Fruit fly (Drosophila melanogaster) whole organism, embryonic: ENCODE measurements around the gene CG10208.
A peak's percentile ranks its signal among the peaks of the same experiment; 100 is the strongest.

Source experiments
- ATbp ChIP-seq: fragments of 200-800 bp; sonication (Bioruptor generic); optimal IDR thresholded peaks from 2 replicates; lab custom pipeline; 2017; ENCODE audit warnings: missing biosample characterization, mild to moderate bottlenecking, missing genetic modification characterization, missing genetic modification reagents
- Abd-B ChIP-seq: fragments of 200-800 bp; sonication (Bioruptor generic); optimal IDR thresholded peaks from 2 replicates; lab custom pipeline; 2018; ENCODE audit warnings: missing biosample characterization, mild to moderate bottlenecking, missing genetic modification characterization, moderate library complexity
- Bgb ChIP-seq: fragments of 200-800 bp; sonication (Bioruptor generic); IDR thresholded peaks from 2 replicates; pipeline ENCODE4 v1.3.6; 2022; ENCODE audit warnings: missing biosample characterization, missing genetic modification characterization; ENCODE audit not compliant: partially characterized antibody
- CG10979 ChIP-seq: fragments of 200-800 bp; sonication (Bioruptor generic); optimal IDR thresholded peaks from 2 replicates; lab custom pipeline; 2018; ENCODE audit warnings: missing biosample characterization, mild to moderate bottlenecking, missing genetic modification characterization, moderate library complexity
- CG11723 ChIP-seq: fragments of 200-800 bp; sonication (Bioruptor generic); optimal IDR thresholded peaks from 2 replicates; lab custom pipeline; 2017; ENCODE audit warnings: missing biosample characterization, mild to moderate bottlenecking, missing genetic modification characterization
- CG12071 ChIP-seq: fragments of 200-800 bp; sonication (Bioruptor generic); optimal IDR thresholded peaks from 3 replicates; lab custom pipeline; 2018; ENCODE audit warnings: missing biosample characterization, mild to moderate bottlenecking, missing genetic modification characterization
- CG12104 ChIP-seq: fragments of 200-800 bp; sonication (Bioruptor generic); optimal IDR thresholded peaks from 3 replicates; lab custom pipeline; 2016; ENCODE audit warnings: missing biosample characterization, missing genetic modification characterization
- CG12155 ChIP-seq: fragments of 200-800 bp; sonication (Bioruptor generic); optimal IDR thresholded peaks from 3 replicates; lab custom pipeline; 2016; ENCODE audit warnings: missing biosample characterization, missing genetic modification characterization
- CG16863 ChIP-seq: fragments of 200-800 bp; sonication (Bioruptor generic); optimal IDR thresholded peaks from 3 replicates; lab custom pipeline; 2016; ENCODE audit warnings: missing biosample characterization, missing genetic modification characterization
- CG31365 ChIP-seq: fragments of 200-800 bp; sonication (Bioruptor generic); optimal IDR thresholded peaks from 2 replicates; lab custom pipeline; 2018; ENCODE audit warnings: missing biosample characterization, mild to moderate bottlenecking, missing genetic modification characterization
- CG31441 ChIP-seq: fragments of 200-800 bp; sonication (Bioruptor generic); IDR thresholded peaks from 2 replicates; pipeline ENCODE4 v1.3.6; 2022; ENCODE audit warnings: missing biosample characterization, missing genetic modification characterization
- CG32532 ChIP-seq: fragments of 200-800 bp; sonication (Bioruptor generic); IDR thresholded peaks from 2 replicates; pipeline ENCODE4 v1.3.6; 2022; ENCODE audit warnings: missing biosample characterization, missing genetic modification characterization
- CG3726 ChIP-seq: fragments of 200-800 bp; sonication (Bioruptor generic); IDR thresholded peaks from 3 replicates; pipeline ENCODE4, ENCODE4 v1.3.6; 2022; ENCODE audit warnings: missing biosample characterization, missing genetic modification characterization
- CG4360 ChIP-seq: fragments of 200-800 bp; sonication (Bioruptor generic); IDR thresholded peaks from 2 replicates; pipeline ENCODE4 v1.3.6; 2022; ENCODE audit warnings: missing biosample characterization, missing genetic modification characterization
- CG4424 ChIP-seq: fragments of 200-800 bp; sonication (Bioruptor generic); optimal IDR thresholded peaks from 3 replicates; lab custom pipeline; 2016; ENCODE audit warnings: missing biosample characterization, missing genetic modification characterization
- CG4707 ChIP-seq: fragments of 200-800 bp; sonication (Bioruptor generic); optimal IDR thresholded peaks from 2 replicates; lab custom pipeline; 2018; ENCODE audit warnings: missing biosample characterization, mild to moderate bottlenecking, missing genetic modification characterization, moderate library complexity
- CG6854 ChIP-seq: fragments of 200-800 bp; sonication (Bioruptor generic); optimal IDR thresholded peaks from 3 replicates; lab custom pipeline; 2017; ENCODE audit warnings: missing biosample characterization, mild to moderate bottlenecking, missing genetic modification characterization
- CG7745 ChIP-seq: fragments of 200-800 bp; sonication (Bioruptor generic); optimal IDR thresholded peaks from 2 replicates; lab custom pipeline; 2018; ENCODE audit warnings: missing biosample characterization, mild to moderate bottlenecking, missing genetic modification characterization, moderate library complexity
- CG8765 ChIP-seq: fragments of 200-800 bp; sonication (Bioruptor generic); IDR thresholded peaks from 2 replicates; pipeline ENCODE4 v1.3.6; 2022; ENCODE audit warnings: missing biosample characterization, missing genetic modification characterization
- CG9876 ChIP-seq: fragments of 200-800 bp; sonication (Bioruptor generic); optimal IDR thresholded peaks from 2 replicates; lab custom pipeline; 2016; ENCODE audit warnings: missing biosample characterization, missing genetic modification characterization
- Chrac-16 ChIP-seq: fragments of 200-800 bp; sonication (Bioruptor generic); optimal IDR thresholded peaks from 3 replicates; lab custom pipeline; 2016; ENCODE audit warnings: missing biosample characterization, missing genetic modification characterization
- D19B ChIP-seq: fragments of 200-800 bp; sonication (Bioruptor generic); optimal IDR thresholded peaks from 2 replicates; lab custom pipeline; 2017; ENCODE audit warnings: missing biosample characterization, mild to moderate bottlenecking, missing genetic modification characterization
- Dek ChIP-seq: fragments of 200-800 bp; sonication (Bioruptor generic); optimal IDR thresholded peaks from 3 replicates; lab custom pipeline; 2019; ENCODE audit warnings: missing biosample characterization, mild to moderate bottlenecking, missing genetic modification characterization, moderate library complexity
- E2f1 ChIP-seq: fragments of 200-800 bp; sonication (Bioruptor generic); IDR thresholded peaks from 2 replicates; pipeline ENCODE4 v1.3.6; 2022; ENCODE audit warnings: missing biosample characterization, missing genetic modification characterization
- Fer3 ChIP-seq: fragments of 200-800 bp; sonication (Bioruptor generic); optimal IDR thresholded peaks from 2 replicates; lab custom pipeline; 2018; ENCODE audit warnings: missing biosample characterization, mild to moderate bottlenecking, missing genetic modification characterization, moderate library complexity
- HLH4C ChIP-seq: fragments of 200-800 bp; sonication (Bioruptor generic); IDR thresholded peaks from 3 replicates; pipeline ENCODE4 v1.3.6; 2022; ENCODE audit warnings: missing biosample characterization, missing genetic modification characterization; ENCODE audit not compliant: partially characterized antibody
- HLHmδ ChIP-seq: fragments of 200-800 bp; sonication (Bioruptor generic); optimal IDR thresholded peaks from 2 replicates; lab custom pipeline; 2018; ENCODE audit warnings: missing biosample characterization, mild to moderate bottlenecking, missing genetic modification characterization, moderate library complexity
- HmgZ ChIP-seq: fragments of 200-800 bp; sonication (Bioruptor generic); optimal IDR thresholded peaks from 2 replicates; lab custom pipeline; 2018; ENCODE audit warnings: missing biosample characterization, mild to moderate bottlenecking, missing genetic modification characterization
- Hr51 ChIP-seq, 2 experiments: fragments of 200-800 bp; sonication (Bioruptor generic); optimal IDR thresholded peaks; 2 replicates in 1 of 2; 3 replicates in 1 of 2; lab custom pipeline; 2016 to 2018; ENCODE audit warnings: missing biosample characterization in 2 of 2, missing genetic modification characterization in 2 of 2, mild to moderate bottlenecking in 1 of 2, moderate library complexity in 1 of 2
- Nf-YA ChIP-seq: fragments of 200-800 bp; sonication (Bioruptor generic); IDR thresholded peaks from 2 replicates; pipeline ENCODE4 v1.3.6; 2022; ENCODE audit warnings: missing biosample characterization, missing genetic modification characterization
- Side ChIP-seq: fragments of 200-800 bp; sonication (Bioruptor generic); optimal IDR thresholded peaks from 2 replicates; lab custom pipeline; 2016; ENCODE audit warnings: missing biosample characterization, missing genetic modification characterization
- Trl ChIP-seq, 3 experiments: fragments of >200 bp in 2 of 3; fragments of 200-800 bp in 1 of 3; sonication (Bioruptor generic) in 1 of 3; optimal IDR thresholded peaks; 2 replicates in 1 of 3; 3 replicates in 2 of 3; lab custom pipeline; 2016 to 2017; ENCODE audit warnings: missing biosample characterization in 1 of 3, missing genetic modification characterization in 1 of 3
- Vsx1 ChIP-seq: fragments of 200-800 bp; sonication (Bioruptor generic); optimal IDR thresholded peaks from 2 replicates; lab custom pipeline; 2017; ENCODE audit warnings: missing biosample characterization, mild to moderate bottlenecking, missing genetic modification characterization, missing genetic modification reagents
- al ChIP-seq: fragments of 200-800 bp; sonication (Bioruptor generic); IDR thresholded peaks from 2 replicates; pipeline ENCODE4 v1.3.6; 2022; ENCODE audit warnings: missing biosample characterization, missing genetic modification characterization
- bab2 ChIP-seq: fragments of 200-800 bp; sonication (Bioruptor generic); optimal IDR thresholded peaks from 2 replicates; lab custom pipeline; 2016; ENCODE audit warnings: missing biosample characterization, missing genetic modification characterization
- bowl ChIP-seq: fragments of 200-800 bp; sonication (Bioruptor generic); IDR thresholded peaks from 2 replicates; pipeline ENCODE4 v1.3.6; 2022; ENCODE audit warnings: missing biosample characterization, missing genetic modification characterization
- cg ChIP-seq: fragments of 200-800 bp; sonication (Bioruptor generic); optimal IDR thresholded peaks from 3 replicates; lab custom pipeline; 2019; ENCODE audit warnings: missing biosample characterization, mild to moderate bottlenecking, missing genetic modification characterization, moderate library complexity
- dpn ChIP-seq, 2 experiments: fragments of 200-800 bp; sonication (Bioruptor generic); optimal IDR thresholded peaks; 3 replicates each; lab custom pipeline; 2016; ENCODE audit warnings: missing biosample characterization in 2 of 2, missing genetic modification characterization in 2 of 2
- gem ChIP-seq: fragments of 200-800 bp; sonication (Bioruptor generic); optimal IDR thresholded peaks from 2 replicates; lab custom pipeline; 2019; ENCODE audit warnings: missing biosample characterization, mild to moderate bottlenecking, missing genetic modification characterization, moderate library complexity
- h ChIP-seq: fragments of >200 bp; optimal IDR thresholded peaks from 2 replicates; lab custom pipeline; 2017
- nerfin-2 ChIP-seq: fragments of 200-800 bp; sonication (Bioruptor generic); IDR thresholded peaks from 2 replicates; pipeline ENCODE4 v1.3.6; 2022; ENCODE audit warnings: missing biosample characterization, missing genetic modification characterization; ENCODE audit not compliant: partially characterized antibody
- pb ChIP-seq: fragments of 200-800 bp; sonication (Bioruptor generic); optimal IDR thresholded peaks from 3 replicates; lab custom pipeline; 2016; ENCODE audit warnings: missing biosample characterization, missing genetic modification characterization
- pita ChIP-seq: fragments of 200-800 bp; sonication (Bioruptor generic); optimal IDR thresholded peaks from 2 replicates; lab custom pipeline; 2017; ENCODE audit warnings: missing biosample characterization, mild to moderate bottlenecking, missing genetic modification characterization
- shn ChIP-seq: fragments of 200-800 bp; sonication (Bioruptor generic); optimal IDR thresholded peaks from 3 replicates; lab custom pipeline; 2016; ENCODE audit warnings: missing biosample characterization, missing genetic modification characterization
- slbo ChIP-seq: fragments of 200-800 bp; sonication (Bioruptor generic); IDR thresholded peaks from 2 replicates; pipeline ENCODE4 v1.3.6; 2022; ENCODE audit warnings: missing biosample characterization, missing genetic modification characterization
- sna ChIP-seq: fragments of 200-800 bp; sonication (Bioruptor generic); IDR thresholded peaks from 2 replicates; pipeline ENCODE4 v1.3.6; 2022; ENCODE audit warnings: missing biosample characterization, missing genetic modification characterization; ENCODE audit not compliant: partially characterized antibody
- tap ChIP-seq: fragments of 200-800 bp; optimal IDR thresholded peaks from 3 replicates; lab custom pipeline; 2019; ENCODE audit warnings: missing biosample characterization, mild to moderate bottlenecking, missing genetic modification characterization, moderate library complexity
- zen2 ChIP-seq: fragments of 200-800 bp; sonication (Bioruptor generic); IDR thresholded peaks from 3 replicates; pipeline ENCODE4 v1.3.6; 2022; ENCODE audit warnings: missing biosample characterization, missing genetic modification characterization; ENCODE audit not compliant: partially characterized antibody
- zf30C ChIP-seq: fragments of 200-800 bp; sonication (Bioruptor generic); optimal IDR thresholded peaks from 3 replicates; lab custom pipeline; 2018; ENCODE audit warnings: missing biosample characterization, mild to moderate bottlenecking, missing genetic modification characterization

The CG10208 gene

dm6 chr3R:23760219-23761018 is 13.5 kb downstream of the CG10208 start, which contains the start of gene SdhD (continued):
- no peak for TF ChIP-seq CG16863 (GFP tag; lab: Kevin White, UChicago)
- TF ChIP-seq al (GFP tag; lab: Robert Waterston, UW) = no peak
- TF ChIP-seq CG8765 (GFP tag; lab: Robert Waterston, UW) = no peak
- TF ChIP-seq CG9876 (GFP tag; lab: Kevin White, UChicago) = no peak
- no peak for TF ChIP-seq zf30C (GFP tag; lab: Kevin White, UChicago)
- no peak; the same call in 2 of the 3 replicates for TF ChIP-seq zen2
- TF ChIP-seq CG4707 (GFP tag; lab: Kevin White, UChicago) = no peak
- TF ChIP-seq HLHmδ (GFP tag; lab: Kevin White, UChicago) = no peak
- TF ChIP-seq sna (GFP tag; lab: Robert Waterston, UW) = peak; percentile 44
- TF ChIP-seq Dek (tag; lab: Kevin White, UChicago) = no peak
- no peak for TF ChIP-seq tap (tag; lab: Kevin White, UChicago)
- TF ChIP-seq CG12071 (GFP tag; lab: Kevin White, UChicago) = no peak
- peak; percentile 37; the same call in 1 of the 2 replicates for TF ChIP-seq slbo (GFP tag; lab: Robert Waterston, UW)
- no peak for TF ChIP-seq bowl
- TF ChIP-seq CG6854 (GFP tag; lab: Kevin White, UChicago) = no peak
- TF ChIP-seq Hr51 (GFP tag; optimal IDR thresholded peaks at IDR 0.05; lab: Kevin White, UChicago) = no peak
- TF ChIP-seq D19B (GFP tag; lab: Kevin White, UChicago) = no peak
- TF ChIP-seq ATbp (GFP tag; lab: Kevin White, UChicago) = no peak
- peak; percentile 55 for TF ChIP-seq HmgZ
- TF ChIP-seq CG32532 (GFP tag; lab: Robert Waterston, UW) = peak; percentile 21; the same call in 1 of the 2 replicates
- peak; percentile 31 for TF ChIP-seq CG12155 (GFP tag; lab: Kevin White, UChicago)
- peak; percentile 63 for TF ChIP-seq HLH4C (GFP tag; lab: Robert Waterston, UW)
- TF ChIP-seq dpn (GFP tag; optimal IDR thresholded peaks at IDR 0.05; lab: Kevin White, UChicago) = peak; percentile 28 to 46
- TF ChIP-seq bab2 (GFP tag; lab: Kevin White, UChicago) = no peak
- no peak for TF ChIP-seq CG4424 (GFP tag; lab: Kevin White, UChicago)
- TF ChIP-seq CG12104 (GFP tag; lab: Kevin White, UChicago) = no peak
- no peak for TF ChIP-seq Abd-B (GFP tag; lab: Kevin White, UChicago)
- no peak for TF ChIP-seq Trl (optimal IDR thresholded peaks at IDR 0.05; lab: Kevin White, UChicago)
- TF ChIP-seq Trl (GFP tag; optimal IDR thresholded peaks at IDR 0.05; lab: Kevin White, UChicago) = no peak
- TF ChIP-seq cg (GFP tag; lab: Kevin White, UChicago) = no peak
- TF ChIP-seq CG11723 (GFP tag; lab: Kevin White, UChicago) = no peak
- TF ChIP-seq Chrac-16 (GFP tag; lab: Kevin White, UChicago) = no peak
- TF ChIP-seq CG7745 (tag; lab: Kevin White, UChicago) = no peak
- no peak for TF ChIP-seq Nf-YA (GFP tag; lab: Robert Waterston, UW)
- no peak for TF ChIP-seq CG4360 (GFP tag; lab: Robert Waterston, UW)
- peak; percentile 0 for TF ChIP-seq shn (GFP tag; lab: Kevin White, UChicago)
- TF ChIP-seq Bgb (GFP tag; lab: Robert Waterston, UW) = peak; percentile 66
- TF ChIP-seq CG31441 (GFP tag; lab: Robert Waterston, UW) = no peak
- no peak for TF ChIP-seq E2f1
- TF ChIP-seq CG3726 (GFP tag; lab: Robert Waterston, UW) = no peak
- TF ChIP-seq pb (GFP tag; lab: Kevin White, UChicago) = no peak
- no peak for TF ChIP-seq h (lab: Kevin White, UChicago)
- no peak for TF ChIP-seq Fer3
- no peak for TF ChIP-seq CG10979 (tag; lab: Kevin White, UChicago)
- TF ChIP-seq Side (GFP tag; lab: Kevin White, UChicago) = no peak
- no peak for TF ChIP-seq pita (GFP tag; lab: Kevin White, UChicago)
- no peak for TF ChIP-seq gem (tag; lab: Kevin White, UChicago)
- TF ChIP-seq nerfin-2 (GFP tag; lab: Robert Waterston, UW) = peak; percentile 39; the same call in 1 of the 2 replicates
- TF ChIP-seq CG31365 (tag; lab: Kevin White, UChicago) = no peak
- peak; percentile 46 for TF ChIP-seq Vsx1 (GFP tag; lab: Kevin White, UChicago)
